Worm (Caenorhabditis elegans) whole organism, young adult: ENCODE results near the gene D2007.2.

Source experiments
- aptf-2 ChIP-seq: fragments of 200-800 bp; sonication (Bioruptor generic); conservative IDR thresholded peaks from 2 replicates; pipeline ENCODE4 v1.3.6; 2022; ENCODE audit warnings: missing genetic modification reagents, missing genetic modification characterization, missing compliant biosample characterization
- aptf-3 ChIP-seq: fragments of 200-800 bp; sonication (Bioruptor generic); IDR thresholded peaks from 2 replicates; pipeline ENCODE4 v1.3.6; 2022; ENCODE audit warnings: missing genetic modification characterization, missing compliant biosample characterization
- atf-7 ChIP-seq: sonication (generic microtip); optimal IDR thresholded peaks from 2 replicates; lab custom pipeline; 2017; ENCODE audit warnings: mild to moderate bottlenecking, missing genetic modification characterization, missing compliant biosample characterization
- ceh-91 ChIP-seq: fragments of 200-800 bp; sonication (Bioruptor generic); IDR thresholded peaks from 2 replicates; pipeline ENCODE4 v1.3.6; 2022; ENCODE audit warnings: missing genetic modification reagents, missing genetic modification characterization, missing compliant biosample characterization
- hrde-1 ChIP-seq: sonication (generic microtip); optimal IDR thresholded peaks from 2 replicates; lab custom pipeline; 2016; ENCODE audit warnings: missing genetic modification characterization, mild to moderate bottlenecking, missing compliant biosample characterization, moderate library complexity, missing genotype, missing genetic modification reagents, borderline replicate concordance
- nfya-1 ChIP-seq: sonication (generic microtip); optimal IDR thresholded peaks from 2 replicates; lab custom pipeline; 2017; ENCODE audit warnings: antibody characterized with exemption, missing compliant biosample characterization, missing genetic modification characterization, borderline replicate concordance; ENCODE audit not compliant: insufficient read depth
- nhr-80 ChIP-seq: sonication (generic microtip); optimal IDR thresholded peaks from 2 replicates; lab custom pipeline; 2016; ENCODE audit warnings: missing genetic modification characterization, missing compliant biosample characterization
- pha-4 ChIP-seq: fragments of 150-350 bp; sonication (generic microtip); optimal IDR thresholded peaks from 2 replicates; lab custom pipeline; 2014; ENCODE audit warnings: missing biosample characterization, missing genetic modification reagents, missing genetic modification characterization
- snpc-4 ChIP-seq, 5 experiments: fragments of 150-350 bp in 1 of 5; sonication (generic microtip) in 4 of 5; optimal IDR thresholded peaks; 2 replicates each; lab custom pipeline; 2014 to 2018; ENCODE audit warnings: missing genetic modification characterization in 5 of 5, missing biosample characterization in 3 of 5, antibody characterized with exemption in 2 of 5, mild to moderate bottlenecking in 2 of 5, missing compliant biosample characterization in 2 of 5, missing genotype in 2 of 5, moderate library complexity in 2 of 5, missing genetic modification reagents in 1 of 5
- tbx-9 ChIP-seq: sonication (generic microtip); optimal IDR thresholded peaks from 2 replicates; lab custom pipeline; 2016; ENCODE audit warnings: borderline replicate concordance, missing genetic modification characterization, inconsistent platforms, missing compliant biosample characterization
- unc-62 ChIP-seq: fragments of 150-350 bp; optimal IDR thresholded peaks from 2 replicates; lab custom pipeline; 2014; ENCODE audit warnings: missing biosample characterization, missing genetic modification reagents, missing genetic modification characterization

ce11 chrIII:8155166-8155565 lies 6.4 kb downstream of the D2007.2 start, which contains the start of gene D2007.1:
- TF ChIP-seq snpc-4 (GFP tag; optimal IDR thresholded peaks at IDR 0.05; lab: Kevin White, UChicago) (no peak), snpc-4 (tag; optimal IDR thresholded peaks at IDR 0.05; lab: Kevin White, UChicago) (no peak), pha-4 (tag; lab: Kevin White, UChicago) (no peak), nfya-1 (no peak), aptf-3 (GFP tag; lab: Robert Waterston, UW) (no peak), ceh-91 (GFP tag; lab: Robert Waterston, UW) (no peak), atf-7 (tag; lab: Kevin White, UChicago) (no peak), hrde-1 (tag; lab: Kevin White, UChicago) (no peak), nhr-80 (tag; lab: Kevin White, UChicago) (no peak), unc-62 (no peak), tbx-9 (tag; lab: Kevin White, UChicago) (no peak), aptf-2 (no peak)
